Worm (Caenorhabditis elegans): ENCODE measurements around the gene msp-65.

ce11 chrIV:5268803-5269202 lies 47.5 kb upstream of the msp-65 start, which contains the start of gene F36H12.4:
- TF ChIP-seq unc-86 (tag; optimal IDR thresholded peaks at IDR 0.05) (no peak), nhr-11 (tag; optimal IDR thresholded peaks at IDR 0.05) (no peak), elt-2 (tag; optimal IDR thresholded peaks at IDR 0.05) (no peak), pqm-1 (tag; optimal IDR thresholded peaks at IDR 0.05) (no peak), lin-15B (tag; optimal IDR thresholded peaks at IDR 0.05) (no peak), nhr-84 (tag; optimal IDR thresholded peaks at IDR 0.05) (no peak), irx-1 (tag; optimal IDR thresholded peaks at IDR 0.05) (no peak), aly-2 (tag; optimal IDR thresholded peaks at IDR 0.05) (no peak), nhr-28 (tag; optimal IDR thresholded peaks at IDR 0.05) (no peak), ama-1 (optimal IDR thresholded peaks at IDR 0.05) (no peak), egl-27 (tag; optimal IDR thresholded peaks at IDR 0.05) (no peak), nhr-76 (tag; optimal IDR thresholded peaks at IDR 0.05) (no peak), ztf-4 (tag; optimal IDR thresholded peaks at IDR 0.05) (no peak)

Measured in whole organism, L1 larva.